Fruit fly (Drosophila melanogaster) whole organism: ENCODE results near the gene CG44437.
"Not testable (repeated sequence)": the region's sequence is repeated elsewhere in the genome, so short reads cannot be mapped to it uniquely, and the experiment has no call there.

Experiments used
- Dll ChIP-seq: fragments of >200 bp; optimal IDR thresholded peaks from 2 replicates; lab custom pipeline; 2017
- EcR ChIP-seq, 2 experiments: fragments of >200 bp; optimal IDR thresholded peaks; 2 replicates each; lab custom pipeline; 2017; ENCODE audit warnings: missing biosample characterization in 2 of 2, missing genetic modification characterization in 2 of 2, missing genetic modification reagents in 2 of 2
- pan ChIP-seq: fragments of >200 bp; optimal IDR thresholded peaks from 2 replicates; lab custom pipeline; 2017
- psq ChIP-seq: fragments of >200 bp; optimal IDR thresholded peaks from 2 replicates; lab custom pipeline; 2017
- usp ChIP-seq: fragments of >200 bp; optimal IDR thresholded peaks from 2 replicates; lab custom pipeline; 2017; ENCODE audit warnings: missing biosample characterization, missing genetic modification characterization, mixed read lengths

- TF ChIP-seq EcR (GFP tag; optimal IDR thresholded peaks at IDR 0.05; lab: Kevin White, UChicago); usp (GFP tag; lab: Kevin White, UChicago); pan (lab: Kevin White, UChicago); psq (lab: Kevin White, UChicago); Dll (lab: Kevin White, UChicago): not testable (repeated sequence)
These were observed 17.9 kb downstream of the CG44437 start, which contains the start of gene CG32641 for dm6 chrX:13184178-13184577.
